Fruit fly (Drosophila melanogaster): Measurements from ENCODE around the gene Spn100A.

DNA sequence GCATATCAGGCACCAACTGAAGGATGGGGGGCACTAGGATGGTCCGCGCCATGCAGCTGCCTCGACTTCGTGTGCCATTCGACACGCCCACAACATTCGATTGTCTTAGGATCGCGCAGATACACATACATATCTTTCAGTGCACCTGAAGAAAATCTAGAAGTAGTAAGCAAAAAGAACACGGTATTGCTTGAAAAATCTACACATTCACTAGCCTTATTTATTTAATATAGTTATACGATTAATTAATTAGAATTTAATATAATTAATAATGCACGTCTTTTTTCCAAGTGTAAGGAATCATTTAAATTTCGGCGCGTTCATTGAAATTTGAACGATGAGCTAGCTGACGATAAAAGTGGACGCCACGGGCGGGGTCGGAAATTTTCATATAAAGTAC, 44.1 kb downstream of the Spn100A start:
- TF ChIP-seq fd96Ca (GFP tag; IDR thresholded peaks at IDR 0.05) (no peak), CG15710 (tag; optimal IDR thresholded peaks at IDR 0.05) (no peak), CG17806 (tag; optimal IDR thresholded peaks at IDR 0.05) (no peak), EcR (GFP tag; optimal IDR thresholded peaks at IDR 0.05) (no peak), CG13204 (GFP tag; optimal IDR thresholded peaks at IDR 0.05) (no peak), Snoo (tag; optimal IDR thresholded peaks at IDR 0.05) (no peak), CG9948 (tag; optimal IDR thresholded peaks at IDR 0.05) (no peak), CG10348 (GFP tag; IDR thresholded peaks at IDR 0.05) (no peak), CG32121 (GFP tag; IDR thresholded peaks at IDR 0.05) (no peak), Pif1B (GFP tag; optimal IDR thresholded peaks at IDR 0.05) (no peak)

All from whole organism, pupa.